Worm (Caenorhabditis elegans): ENCODE results near the gene srt-8.

DNA sequence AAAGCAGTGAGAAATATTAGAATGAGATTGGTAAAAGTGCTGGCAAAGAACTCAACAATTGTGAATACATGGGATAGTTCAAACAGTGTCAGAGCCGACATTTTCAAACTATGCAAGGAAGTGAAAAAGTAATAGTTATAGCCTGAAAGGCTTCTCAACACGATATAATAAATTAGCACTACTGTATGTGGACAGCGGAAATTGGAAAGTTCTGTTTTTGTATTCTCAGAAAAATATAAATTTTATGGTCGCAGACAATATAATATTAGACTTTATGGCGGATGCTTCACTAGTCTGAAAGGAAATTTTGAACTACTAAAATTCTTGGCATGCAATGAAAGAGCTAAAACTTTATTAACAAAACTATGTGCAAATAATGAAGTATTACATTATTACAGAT, 19.4 kb downstream of the srt-8 start, which contains the start of gene str-69:
- TF ChIP-seq hmbx-1 (tag; optimal IDR thresholded peaks at IDR 0.05) (no peak), ceh-13 (GFP tag; optimal IDR thresholded peaks at IDR 0.05) (no peak), ama-1 (optimal IDR thresholded peaks at IDR 0.05) (no peak), flt-1 (GFP tag; IDR thresholded peaks at IDR 0.05) (no peak), aly-1 (tag; optimal IDR thresholded peaks at IDR 0.05) (no peak), scrt-1 (GFP tag; IDR thresholded peaks at IDR 0.05) (no peak), ceh-36 (tag; optimal IDR thresholded peaks at IDR 0.05) (no peak), hnd-1 (tag; optimal IDR thresholded peaks at IDR 0.05) (no peak), tbx-11 (GFP tag; IDR thresholded peaks at IDR 0.05) (no peak), tra-4 (tag; optimal IDR thresholded peaks at IDR 0.05) (no peak)

Measured in whole organism, early embryonic.